Worm (Caenorhabditis elegans) whole organism, L1 larva: ENCODE data around the gene acs-20.

Source experiments
- C04F5.9 ChIP-seq: sonication (generic microtip); optimal IDR thresholded peaks from 2 replicates; lab custom pipeline; 2016; ENCODE audit warnings: missing genetic modification characterization, missing compliant biosample characterization
- C16A3.4 ChIP-seq: fragments of 150-350 bp; optimal IDR thresholded peaks from 2 replicates; lab custom pipeline; 2014; ENCODE audit warnings: missing biosample characterization, missing genetic modification characterization
- Y116A8C.19 ChIP-seq: sonication (generic microtip); optimal IDR thresholded peaks from 2 replicates; lab custom pipeline; 2016; ENCODE audit warnings: missing compliant biosample characterization, missing genetic modification characterization, borderline replicate concordance
- aly-2 ChIP-seq: fragments of 150-350 bp; optimal IDR thresholded peaks from 2 replicates; lab custom pipeline; 2014; ENCODE audit warnings: missing biosample characterization, missing genetic modification characterization
- blmp-1 ChIP-seq: fragments of 150-350 bp; optimal IDR thresholded peaks from 2 replicates; lab custom pipeline; 2014; ENCODE audit warnings: missing biosample characterization, missing genetic modification characterization
- ceh-63 ChIP-seq: fragments of 200-800 bp; sonication (Bioruptor generic); optimal IDR thresholded peaks from 2 replicates; lab custom pipeline; 2018; ENCODE audit warnings: mild to moderate bottlenecking, missing genetic modification characterization, missing compliant biosample characterization
- ceh-8 ChIP-seq: fragments of 200-800 bp; sonication (Bioruptor generic); optimal IDR thresholded peaks from 2 replicates; lab custom pipeline; 2018; ENCODE audit warnings: mild to moderate bottlenecking, missing genetic modification characterization, moderate library complexity, missing compliant biosample characterization
- ceh-90 ChIP-seq: sonication (generic microtip); optimal IDR thresholded peaks from 2 replicates; lab custom pipeline; 2016; ENCODE audit warnings: missing genetic modification characterization, missing compliant biosample characterization
- ces-1 ChIP-seq: fragments of 150-350 bp; optimal IDR thresholded peaks from 2 replicates; lab custom pipeline; 2014; ENCODE audit warnings: missing biosample characterization, missing genetic modification reagents, missing genetic modification characterization
- dpl-1 ChIP-seq, 3 experiments: fragments of 150-350 bp in 2 of 3; sonication (generic microtip) in 1 of 3; optimal IDR thresholded peaks; 2 replicates each; lab custom pipeline; 2014 to 2017; ENCODE audit warnings: missing biosample characterization in 3 of 3, missing genetic modification characterization in 3 of 3, missing genetic modification reagents in 3 of 3
- dsc-1 ChIP-seq: sonication (generic microtip); optimal IDR thresholded peaks from 2 replicates; lab custom pipeline; 2016; ENCODE audit warnings: mild to moderate bottlenecking, missing genetic modification characterization, missing compliant biosample characterization
- efl-1 ChIP-seq, 4 experiments: fragments of 150-350 bp; optimal IDR thresholded peaks in 3 of 4; peaks in 1 of 4; 1 replicate in 1 of 4; 2 replicates in 3 of 4; lab custom pipeline; 2014; ENCODE audit warnings: missing biosample characterization in 2 of 4, missing genetic modification characterization in 2 of 4, missing genetic modification reagents in 2 of 4
- efl-3 ChIP-seq: fragments of 200-800 bp; sonication (Bioruptor generic); optimal IDR thresholded peaks from 2 replicates; lab custom pipeline; 2018; ENCODE audit warnings: mild to moderate bottlenecking, missing genetic modification characterization, missing compliant biosample characterization
- elt-2 ChIP-seq: sonication (generic microtip); optimal IDR thresholded peaks from 2 replicates; lab custom pipeline; 2016; ENCODE audit warnings: missing genetic modification characterization, mild to moderate bottlenecking, inconsistent platforms, missing compliant biosample characterization, missing genetic modification reagents
- fkh-4 ChIP-seq: sonication (generic microtip); optimal IDR thresholded peaks from 2 replicates; lab custom pipeline; 2016; ENCODE audit warnings: missing compliant biosample characterization, missing genetic modification characterization, borderline replicate concordance
- fkh-8 ChIP-seq: sonication (generic microtip); optimal IDR thresholded peaks from 2 replicates; lab custom pipeline; 2016; ENCODE audit warnings: mild to moderate bottlenecking, missing genetic modification characterization, missing compliant biosample characterization
- hlh-4 ChIP-seq: sonication (generic microtip); optimal IDR thresholded peaks from 2 replicates; lab custom pipeline; 2016; ENCODE audit warnings: mild to moderate bottlenecking, missing genetic modification characterization, missing compliant biosample characterization
- hpl-2 ChIP-seq: fragments of 150-350 bp; optimal IDR thresholded peaks from 2 replicates; lab custom pipeline; 2014; ENCODE audit warnings: missing biosample characterization, missing genetic modification reagents, missing genetic modification characterization
- lin-13 ChIP-seq: fragments of 150-350 bp; optimal IDR thresholded peaks from 2 replicates; lab custom pipeline; 2014; ENCODE audit warnings: missing biosample characterization, missing genetic modification reagents, missing genetic modification characterization
- lin-14 ChIP-seq: fragments of 200-800 bp; sonication (Bioruptor generic); optimal IDR thresholded peaks from 2 replicates; lab custom pipeline; 2018; ENCODE audit warnings: mild to moderate bottlenecking, missing genetic modification characterization, moderate library complexity, missing compliant biosample characterization
- lin-35 ChIP-seq, 2 experiments: fragments of 150-350 bp; optimal IDR thresholded peaks; 2 replicates each; lab custom pipeline; 2014; ENCODE audit warnings: missing biosample characterization in 2 of 2, missing genetic modification characterization in 2 of 2, missing genetic modification reagents in 2 of 2
- lir-3 ChIP-seq: sonication (generic microtip); optimal IDR thresholded peaks from 2 replicates; lab custom pipeline; 2016; ENCODE audit warnings: mild to moderate bottlenecking, missing genetic modification characterization, moderate library complexity, missing compliant biosample characterization; ENCODE audit not compliant: poor library complexity
- mab-9 ChIP-seq: fragments of 200-800 bp; sonication (Bioruptor generic); IDR thresholded peaks from 2 replicates; pipeline ENCODE4 v1.3.6; 2022; ENCODE audit warnings: missing genetic modification reagents, missing genetic modification characterization, missing compliant biosample characterization
- nhr-19 ChIP-seq: fragments of 200-800 bp; sonication (Bioruptor generic); conservative IDR thresholded peaks from 2 replicates; pipeline ENCODE4 v1.3.6; 2022; ENCODE audit warnings: missing genetic modification characterization, missing compliant biosample characterization
- nhr-20 ChIP-seq: sonication (generic microtip); optimal IDR thresholded peaks from 2 replicates; lab custom pipeline; 2016; ENCODE audit warnings: mild to moderate bottlenecking, missing genetic modification characterization, missing compliant biosample characterization
- nhr-28 ChIP-seq: fragments of 150-350 bp; optimal IDR thresholded peaks from 2 replicates; lab custom pipeline; 2014; ENCODE audit warnings: missing biosample characterization, missing genetic modification characterization
- nhr-47 ChIP-seq: sonication (generic microtip); optimal IDR thresholded peaks from 2 replicates; lab custom pipeline; 2016; ENCODE audit warnings: mild to moderate bottlenecking, missing genetic modification characterization, moderate library complexity, missing compliant biosample characterization
- nhr-85 ChIP-seq: sonication (generic microtip); peaks from one replicate; lab custom pipeline; 2016; ENCODE audit warnings: missing genetic modification characterization, inconsistent platforms, missing compliant biosample characterization
- nhr-90 ChIP-seq: sonication (generic microtip); optimal IDR thresholded peaks from 2 replicates; lab custom pipeline; 2016; ENCODE audit warnings: mild to moderate bottlenecking, missing genetic modification characterization, missing compliant biosample characterization; ENCODE audit not compliant: poor library complexity
- pqm-1 ChIP-seq: sonication (generic microtip); optimal IDR thresholded peaks from 3 replicates; lab custom pipeline; 2017; ENCODE audit warnings: missing biosample characterization, missing genetic modification characterization
- rnt-1 ChIP-seq: sonication (generic microtip); optimal IDR thresholded peaks from 2 replicates; lab custom pipeline; 2016; ENCODE audit warnings: mild to moderate bottlenecking, missing genetic modification characterization, moderate library complexity, missing compliant biosample characterization
- skn-1 ChIP-seq: fragments of 150-350 bp; optimal IDR thresholded peaks from 2 replicates; lab custom pipeline; 2014; ENCODE audit warnings: missing biosample characterization, missing genetic modification characterization
- sox-4 ChIP-seq: sonication (generic microtip); optimal IDR thresholded peaks from 2 replicates; lab custom pipeline; 2016; ENCODE audit warnings: missing genetic modification characterization, missing compliant biosample characterization
- tlp-1 ChIP-seq: fragments of 150-350 bp; optimal IDR thresholded peaks from 2 replicates; lab custom pipeline; 2014; ENCODE audit warnings: missing biosample characterization, missing genetic modification characterization
- unc-130 ChIP-seq: fragments of 150-350 bp; optimal IDR thresholded peaks from 2 replicates; lab custom pipeline; 2017; ENCODE audit warnings: missing biosample characterization, missing genetic modification characterization, inconsistent platforms
- unc-30 ChIP-seq: sonication (generic microtip); optimal IDR thresholded peaks from 2 replicates; lab custom pipeline; 2017; ENCODE audit warnings: missing biosample characterization, missing genetic modification characterization
- unc-98 ChIP-seq: fragments of 200-800 bp; sonication (Bioruptor generic); IDR thresholded peaks from 2 replicates; pipeline ENCODE4 v1.3.6; 2022; ENCODE audit warnings: missing genetic modification characterization, missing compliant biosample characterization
- vab-15 ChIP-seq: sonication (generic microtip); optimal IDR thresholded peaks from 2 replicates; lab custom pipeline; 2017; ENCODE audit warnings: missing genotype, mild to moderate bottlenecking, missing genetic modification characterization, missing compliant biosample characterization
- xbp-1 ChIP-seq: sonication (generic microtip); optimal IDR thresholded peaks from 2 replicates; lab custom pipeline; 2016; ENCODE audit warnings: missing genetic modification characterization, missing compliant biosample characterization

The acs-20 gene

ce11 chrIV:12428467-12428866, 30.0 kb upstream of the acs-20 start, which contains the start of gene col-130:
Gene col-130 (minus strand): TSS chrIV:12428516.
- no peak for TF ChIP-seq unc-30 (tag; lab: Kevin White, UChicago)
- TF ChIP-seq ceh-63 (GFP tag; lab: Kevin White, UChicago): no peak
- no peak for TF ChIP-seq lir-3
- TF ChIP-seq pqm-1 (tag; lab: Kevin White, UChicago): no peak
- no peak for TF ChIP-seq aly-2 (tag; lab: Kevin White, UChicago)
- TF ChIP-seq mab-9 (GFP tag; lab: Robert Waterston, UW): no peak
- no peak for TF ChIP-seq nhr-85 (tag; lab: Kevin White, UChicago)
- TF ChIP-seq ceh-8 (GFP tag; lab: Kevin White, UChicago): no peak
- TF ChIP-seq efl-1 (optimal IDR thresholded peaks at IDR 0.05; lab: Kevin White, UChicago): no peak
- no peak for TF ChIP-seq efl-1 (GFP tag; optimal IDR thresholded peaks at IDR 0.05 in 1 of 2; lab: Kevin White, UChicago)
- TF ChIP-seq vab-15 (tag; lab: Kevin White, UChicago): no peak
- no peak for TF ChIP-seq tlp-1 (tag; lab: Kevin White, UChicago)
- TF ChIP-seq rnt-1 (tag; lab: Kevin White, UChicago): no peak
- no peak for TF ChIP-seq C04F5.9
- no peak for TF ChIP-seq dsc-1 (tag; lab: Kevin White, UChicago)
- TF ChIP-seq, all 84 proteins: peak for 0

- TF ChIP-seq nhr-19 (GFP tag; lab: Robert Waterston, UW) (no peak), unc-98 (GFP tag; lab: Robert Waterston, UW) (no peak), ceh-8 (GFP tag; lab: Kevin White, UChicago) (peak; percentile 48), aly-2 (tag; lab: Kevin White, UChicago) (no peak)
- TF ChIP-seq, all 84 proteins: peak for 1
Measured at ce11 chrIV:12427687-12428284, 29.3 kb upstream of the acs-20 start.

ce11 chrIV:12425595-12425994, 27.1 kb upstream of the acs-20 start:
- TF ChIP-seq skn-1 (tag; lab: Kevin White, UChicago): no peak
- peak; percentile 68 for TF ChIP-seq lin-14 (GFP tag; lab: Kevin White, UChicago)
- no peak for TF ChIP-seq nhr-90 (tag; lab: Kevin White, UChicago)
- TF ChIP-seq efl-1 (optimal IDR thresholded peaks at IDR 0.05; lab: Kevin White, UChicago): no peak
- TF ChIP-seq efl-1 (GFP tag; optimal IDR thresholded peaks at IDR 0.05 in 1 of 2; lab: Kevin White, UChicago): peak in 1 of 2 experiments; percentile 56
- no peak for TF ChIP-seq dpl-1 (GFP tag; optimal IDR thresholded peaks at IDR 0.05; lab: Kevin White, UChicago)
- no peak for TF ChIP-seq mab-9 (GFP tag; lab: Robert Waterston, UW)

- no peak for TF ChIP-seq hpl-2 (GFP tag; lab: Kevin White, UChicago)
- TF ChIP-seq lin-13 (GFP tag; lab: Kevin White, UChicago): no peak
- TF ChIP-seq nhr-28 (tag; lab: Kevin White, UChicago): no peak
- no peak for TF ChIP-seq nhr-47 (tag; lab: Kevin White, UChicago)
- no peak for TF ChIP-seq pqm-1 (tag; lab: Kevin White, UChicago)
- no peak for TF ChIP-seq xbp-1 (tag; lab: Kevin White, UChicago)
- TF ChIP-seq elt-2 (tag; lab: Kevin White, UChicago): peak; percentile 85
- TF ChIP-seq nhr-19 (GFP tag; lab: Robert Waterston, UW): no peak
- TF ChIP-seq efl-1 (optimal IDR thresholded peaks at IDR 0.05; lab: Kevin White, UChicago): no peak
- TF ChIP-seq efl-1 (GFP tag; optimal IDR thresholded peaks at IDR 0.05 in 1 of 2; lab: Kevin White, UChicago): peak in 1 of 2 experiments; percentile 90
- TF ChIP-seq C16A3.4 (tag; lab: Kevin White, UChicago): no peak
- TF ChIP-seq nhr-20: no peak
- TF ChIP-seq lin-35 (GFP tag; optimal IDR thresholded peaks at IDR 0.05; lab: Kevin White, UChicago): no peak
- TF ChIP-seq fkh-4: no peak
- no peak for TF ChIP-seq fkh-8 (tag; lab: Kevin White, UChicago)
- no peak for TF ChIP-seq efl-3 (GFP tag; lab: Kevin White, UChicago)
- TF ChIP-seq ces-1 (GFP tag; lab: Kevin White, UChicago): no peak
- TF ChIP-seq ceh-63 (GFP tag; lab: Kevin White, UChicago): no peak
- peak; percentile 38 for TF ChIP-seq lin-14 (GFP tag; lab: Kevin White, UChicago)
- no peak for TF ChIP-seq ceh-90 (tag; lab: Kevin White, UChicago)
- no peak for TF ChIP-seq unc-130 (tag; lab: Kevin White, UChicago)
- no peak for TF ChIP-seq blmp-1 (tag; lab: Kevin White, UChicago)
- TF ChIP-seq Y116A8C.19 (tag; lab: Kevin White, UChicago): no peak
- no peak for TF ChIP-seq hlh-4 (tag; lab: Kevin White, UChicago)
- no peak for TF ChIP-seq sox-4 (tag; lab: Kevin White, UChicago)
Measured at ce11 chrIV:12420455-12420854, 21.9 kb upstream of the acs-20 start, which contains the start of gene ugt-65. Gene ugt-65 (plus strand): TSS chrIV:12420683.
